Fruit fly (Drosophila melanogaster) whole organism, embryonic: Measurements from ENCODE around the gene Tg.

Source experiments
- B-H1 ChIP-seq: fragments of 200-800 bp; sonication (Bioruptor generic); IDR thresholded peaks from 3 replicates; pipeline ENCODE4 v1.3.6; 2022; ENCODE audit warnings: missing biosample characterization, missing genetic modification characterization
- BtbVII ChIP-seq: fragments of 200-800 bp; sonication (Bioruptor generic); optimal IDR thresholded peaks from 3 replicates; lab custom pipeline; 2017; ENCODE audit warnings: missing biosample characterization, mild to moderate bottlenecking, missing genetic modification characterization
- CG10366 ChIP-seq: fragments of 200-800 bp; sonication (Bioruptor generic); IDR thresholded peaks from 2 replicates; pipeline ENCODE4 v1.3.6; 2022; ENCODE audit warnings: missing biosample characterization, missing genetic modification characterization
- CG11456 ChIP-seq: fragments of 200-800 bp; sonication (Bioruptor generic); IDR thresholded peaks from 3 replicates; pipeline ENCODE4 v1.3.6; 2022; ENCODE audit warnings: missing biosample characterization, missing genetic modification characterization
- CG12155 ChIP-seq: fragments of 200-800 bp; sonication (Bioruptor generic); optimal IDR thresholded peaks from 3 replicates; lab custom pipeline; 2016; ENCODE audit warnings: missing biosample characterization, missing genetic modification characterization
- CG13296 ChIP-seq: fragments of 200-800 bp; sonication (Bioruptor generic); optimal IDR thresholded peaks from 3 replicates; lab custom pipeline; 2018; ENCODE audit warnings: missing biosample characterization, mild to moderate bottlenecking, missing genetic modification characterization
- CG1602 ChIP-seq: fragments of 200-800 bp; sonication (Bioruptor generic); optimal IDR thresholded peaks from 3 replicates; lab custom pipeline; 2016; ENCODE audit warnings: missing biosample characterization, missing genetic modification characterization
- CG17385 ChIP-seq: fragments of 200-800 bp; sonication (Bioruptor generic); optimal IDR thresholded peaks from 3 replicates; lab custom pipeline; 2018; ENCODE audit warnings: missing biosample characterization, mild to moderate bottlenecking, missing genetic modification characterization
- CG17612 ChIP-seq: fragments of 200-800 bp; sonication (Bioruptor generic); IDR thresholded peaks from 2 replicates; pipeline ENCODE4 v1.3.6; 2022; ENCODE audit warnings: missing biosample characterization, missing genetic modification characterization
- CG2712 ChIP-seq: fragments of 200-800 bp; optimal IDR thresholded peaks from 3 replicates; lab custom pipeline; 2019; ENCODE audit warnings: missing biosample characterization, mild to moderate bottlenecking, missing genetic modification characterization, moderate library complexity
- CG31224 ChIP-seq: fragments of 200-800 bp; sonication (Bioruptor generic); IDR thresholded peaks from 2 replicates; pipeline ENCODE4 v1.3.6; 2022; ENCODE audit warnings: missing biosample characterization, missing genetic modification characterization
- CG33213 ChIP-seq: fragments of 200-800 bp; sonication (Bioruptor generic); optimal IDR thresholded peaks from 3 replicates; lab custom pipeline; 2016; ENCODE audit warnings: missing biosample characterization, missing genetic modification characterization
- CG3995 ChIP-seq: fragments of 200-800 bp; sonication (Bioruptor generic); optimal IDR thresholded peaks from 3 replicates; lab custom pipeline; 2016; ENCODE audit warnings: missing biosample characterization, missing genetic modification characterization
- CG6272 ChIP-seq: fragments of 200-800 bp; sonication (Bioruptor generic); IDR thresholded peaks from 2 replicates; pipeline ENCODE4 v1.3.6; 2022; ENCODE audit warnings: missing biosample characterization, missing genetic modification characterization
- CG6689 ChIP-seq: fragments of 200-800 bp; sonication (Bioruptor generic); IDR thresholded peaks from 2 replicates; pipeline ENCODE4 v1.3.6; 2022; ENCODE audit warnings: missing biosample characterization, missing genetic modification characterization
- CG6813 ChIP-seq: fragments of 200-800 bp; sonication (Bioruptor generic); optimal IDR thresholded peaks from 2 replicates; lab custom pipeline; 2017; ENCODE audit warnings: missing biosample characterization, missing genetic modification characterization, mild to moderate bottlenecking, moderate library complexity, missing genetic modification reagents
- CG7745 ChIP-seq: fragments of 200-800 bp; sonication (Bioruptor generic); optimal IDR thresholded peaks from 2 replicates; lab custom pipeline; 2018; ENCODE audit warnings: missing biosample characterization, mild to moderate bottlenecking, missing genetic modification characterization, moderate library complexity
- CG8924 ChIP-seq: fragments of 200-800 bp; optimal IDR thresholded peaks from 3 replicates; lab custom pipeline; 2019; ENCODE audit warnings: missing biosample characterization, mild to moderate bottlenecking, missing genetic modification characterization, moderate library complexity
- GATAe ChIP-seq: fragments of 200-800 bp; sonication (Bioruptor generic); conservative IDR thresholded peaks from 2 replicates; pipeline ENCODE4 v1.3.6; 2022; ENCODE audit warnings: missing biosample characterization, missing genetic modification characterization
- HLH4C ChIP-seq: fragments of 200-800 bp; sonication (Bioruptor generic); IDR thresholded peaks from 3 replicates; pipeline ENCODE4 v1.3.6; 2022; ENCODE audit warnings: missing biosample characterization, missing genetic modification characterization; ENCODE audit not compliant: partially characterized antibody
- Nf-YA ChIP-seq: fragments of 200-800 bp; sonication (Bioruptor generic); IDR thresholded peaks from 2 replicates; pipeline ENCODE4 v1.3.6; 2022; ENCODE audit warnings: missing biosample characterization, missing genetic modification characterization
- Opbp ChIP-seq: fragments of 200-800 bp; sonication (Bioruptor generic); IDR thresholded peaks from 3 replicates; pipeline ENCODE4 v1.3.6; 2022; ENCODE audit warnings: missing biosample characterization, missing genetic modification characterization; ENCODE audit not compliant: partially characterized antibody
- Sin3A ChIP-seq: fragments of >200 bp; optimal IDR thresholded peaks from 2 replicates; lab custom pipeline; 2018
- Taf1 ChIP-seq: fragments of 200-800 bp; sonication (Bioruptor generic); IDR thresholded peaks from 2 replicates; pipeline ENCODE4 v1.3.6; 2022; ENCODE audit warnings: missing biosample characterization, missing genetic modification characterization
- Vsx1 ChIP-seq: fragments of 200-800 bp; sonication (Bioruptor generic); optimal IDR thresholded peaks from 2 replicates; lab custom pipeline; 2017; ENCODE audit warnings: missing biosample characterization, mild to moderate bottlenecking, missing genetic modification characterization, missing genetic modification reagents
- Xbp1 ChIP-seq: fragments of 200-800 bp; sonication (Bioruptor generic); optimal IDR thresholded peaks from 3 replicates; lab custom pipeline; 2016; ENCODE audit warnings: missing biosample characterization, mild to moderate bottlenecking, missing genetic modification characterization
- Xrp1 ChIP-seq: fragments of 200-800 bp; sonication (Bioruptor generic); IDR thresholded peaks from 2 replicates; pipeline ENCODE4 v1.3.6; 2022; ENCODE audit warnings: missing biosample characterization, missing genetic modification characterization
- aop ChIP-seq: fragments of 200-800 bp; sonication (Bioruptor generic); IDR thresholded peaks from 2 replicates; pipeline ENCODE4 v1.3.6; 2022; ENCODE audit warnings: missing biosample characterization, missing genetic modification characterization
- ase ChIP-seq: fragments of 200-800 bp; sonication (Bioruptor generic); IDR thresholded peaks from 3 replicates; pipeline ENCODE4 v1.3.6; 2022; ENCODE audit warnings: missing biosample characterization, missing genetic modification characterization
- chm ChIP-seq: fragments of 200-800 bp; sonication (Bioruptor generic); IDR thresholded peaks from 2 replicates; pipeline ENCODE4 v1.3.6; 2022; ENCODE audit warnings: missing biosample characterization, missing genetic modification characterization
- dysf ChIP-seq: fragments of 200-800 bp; sonication (Bioruptor generic); IDR thresholded peaks from 3 replicates; pipeline ENCODE4 v1.3.6; 2022; ENCODE audit warnings: missing biosample characterization, missing genetic modification characterization
- en ChIP-seq: fragments of 200-800 bp; sonication (Bioruptor generic); optimal IDR thresholded peaks from 2 replicates; lab custom pipeline; 2016; ENCODE audit warnings: missing biosample characterization, missing genetic modification characterization
- eyg ChIP-seq: fragments of 200-800 bp; sonication (Bioruptor generic); optimal IDR thresholded peaks from 3 replicates; lab custom pipeline; 2016; ENCODE audit warnings: missing biosample characterization, missing genetic modification characterization
- fru ChIP-seq: fragments of >200 bp; optimal IDR thresholded peaks from 2 replicates; lab custom pipeline; 2017
- gcm2 ChIP-seq: fragments of 200-800 bp; sonication (Bioruptor generic); optimal IDR thresholded peaks from 2 replicates; lab custom pipeline; 2016; ENCODE audit warnings: missing biosample characterization, missing genetic modification characterization
- knrl ChIP-seq: fragments of 200-800 bp; sonication (Bioruptor generic); IDR thresholded peaks from 3 replicates; pipeline ENCODE4 v1.3.6; 2022; ENCODE audit warnings: missing biosample characterization, missing genetic modification characterization; ENCODE audit not compliant: partially characterized antibody
- lilli ChIP-seq: fragments of 200-800 bp; sonication (Bioruptor generic); optimal IDR thresholded peaks from 3 replicates; lab custom pipeline; 2016; ENCODE audit warnings: missing biosample characterization, missing genetic modification characterization
- lola ChIP-seq, 3 experiments: fragments of >200 bp in 2 of 3; fragments of 200-800 bp in 1 of 3; sonication (Bioruptor generic) in 1 of 3; optimal IDR thresholded peaks; 2 replicates each; lab custom pipeline; 2017 to 2019; ENCODE audit warnings: missing biosample characterization in 3 of 3, missing genetic modification characterization in 3 of 3, mild to moderate bottlenecking in 1 of 3, moderate library complexity in 1 of 3
- lov ChIP-seq, 2 experiments: fragments of 200-800 bp in 1 of 2; fragments of >200 bp in 1 of 2; sonication (Bioruptor generic) in 1 of 2; IDR thresholded peaks in 1 of 2; optimal IDR thresholded peaks in 1 of 2; 2 replicates in 1 of 2; 3 replicates in 1 of 2; pipeline versions ENCODE4 v1.3.6 to Lab custom; 2017 to 2022; ENCODE audit warnings: missing biosample characterization in 1 of 2, missing genetic modification characterization in 1 of 2
- mld ChIP-seq: fragments of 200-800 bp; sonication (Bioruptor generic); IDR thresholded peaks from 3 replicates; pipeline ENCODE4 v1.3.6; 2022; ENCODE audit warnings: missing biosample characterization, missing genetic modification characterization; ENCODE audit not compliant: partially characterized antibody
- nerfin-1 ChIP-seq: fragments of 200-800 bp; sonication (Bioruptor generic); optimal IDR thresholded peaks from 3 replicates; lab custom pipeline; 2019; ENCODE audit warnings: missing biosample characterization, mild to moderate bottlenecking, missing genetic modification characterization, moderate library complexity
- oc ChIP-seq: fragments of 200-800 bp; sonication (Bioruptor generic); optimal IDR thresholded peaks from 2 replicates; lab custom pipeline; 2018; ENCODE audit warnings: missing biosample characterization, mild to moderate bottlenecking, missing genetic modification characterization, moderate library complexity
- pho ChIP-seq: fragments of 200-800 bp; sonication (Bioruptor generic); optimal IDR thresholded peaks from 2 replicates; lab custom pipeline; 2016; ENCODE audit warnings: missing biosample characterization, missing genetic modification characterization
- pita ChIP-seq: fragments of 200-800 bp; sonication (Bioruptor generic); optimal IDR thresholded peaks from 2 replicates; lab custom pipeline; 2017; ENCODE audit warnings: missing biosample characterization, mild to moderate bottlenecking, missing genetic modification characterization
- sens-2 ChIP-seq: fragments of 200-800 bp; sonication (Bioruptor generic); IDR thresholded peaks from 2 replicates; pipeline ENCODE4 v1.3.6; 2022; ENCODE audit warnings: missing biosample characterization, missing genetic modification characterization
- sr ChIP-seq: fragments of 200-800 bp; sonication (Bioruptor generic); IDR thresholded peaks from 3 replicates; pipeline ENCODE4 v1.3.6; 2022; ENCODE audit warnings: missing biosample characterization, missing genetic modification characterization
- twi ChIP-seq: fragments of 200-800 bp; optimal IDR thresholded peaks from 2 replicates; lab custom pipeline; 2019; ENCODE audit warnings: missing biosample characterization, mild to moderate bottlenecking, missing genetic modification characterization, moderate library complexity
- wek ChIP-seq: fragments of 200-800 bp; sonication (Bioruptor generic); optimal IDR thresholded peaks from 3 replicates; lab custom pipeline; 2018; ENCODE audit warnings: missing biosample characterization, mild to moderate bottlenecking, missing genetic modification characterization, moderate library complexity
- yki ChIP-seq: fragments of >200 bp; optimal IDR thresholded peaks from 3 replicates; lab custom pipeline; 2018
- zfh1 ChIP-seq: fragments of 200-800 bp; sonication (Bioruptor generic); IDR thresholded peaks from 3 replicates; pipeline ENCODE4 v1.3.6; 2022; ENCODE audit warnings: missing biosample characterization, missing genetic modification characterization

Gene Tg

DNA sequence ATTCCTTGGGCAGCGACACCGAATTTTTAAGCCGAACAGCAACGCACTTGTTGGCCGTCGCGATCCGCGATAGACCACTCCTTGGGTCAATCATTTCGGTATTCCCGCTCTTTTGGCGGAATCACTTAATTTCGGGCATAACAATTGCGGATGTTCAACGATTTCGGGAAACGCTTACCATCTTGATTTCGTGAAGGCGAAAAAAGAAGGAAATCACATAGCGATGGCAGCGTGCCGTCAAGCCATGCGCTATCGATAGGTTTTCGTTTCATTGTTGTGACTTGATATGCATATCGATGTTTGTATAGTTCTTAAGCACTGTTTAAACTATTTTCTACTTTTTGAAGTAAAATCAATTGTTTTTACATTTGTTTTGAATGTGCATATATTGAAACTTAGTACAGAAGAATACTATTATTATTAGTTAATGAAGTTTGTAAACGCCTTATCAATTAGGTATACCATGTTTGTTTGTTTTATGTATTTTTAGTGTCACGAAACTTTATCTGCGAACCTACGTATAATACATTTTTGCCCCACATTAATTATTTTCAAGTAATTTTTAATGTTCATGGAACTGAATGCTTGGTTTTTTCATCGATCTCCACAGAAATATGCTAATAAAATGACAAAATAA is 31.6 kb downstream of the Tg start, which contains the start of gene RpL36A (continued):
- TF ChIP-seq CG12155, result no peak
- TF ChIP-seq yki (lab: Kevin White, UChicago), result no peak
- peak; percentile 4 for TF ChIP-seq twi (tag; lab: Kevin White, UChicago)
- no peak for TF ChIP-seq aop (GFP tag; lab: Robert Waterston, UW)
- TF ChIP-seq lilli (GFP tag; lab: Kevin White, UChicago), result peak; percentile 56
- TF ChIP-seq pho, result peak; percentile 54
- 0 out of 2 replicates have a peak, but pooled peaks have one; percentile 13 for TF ChIP-seq GATAe (GFP tag; lab: Robert Waterston, UW)
- peak; percentile 47 for TF ChIP-seq gcm2 (GFP tag; lab: Kevin White, UChicago)
- TF ChIP-seq CG33213 (GFP tag; lab: Kevin White, UChicago), result no peak
- TF ChIP-seq Xbp1 (GFP tag; lab: Kevin White, UChicago), result peak; percentile 55
- peak; percentile 94 for TF ChIP-seq knrl (GFP tag; lab: Robert Waterston, UW)
- no peak for TF ChIP-seq oc
- peak; percentile 81 for TF ChIP-seq chm (GFP tag; lab: Robert Waterston, UW)
- peak; percentile 90 for TF ChIP-seq CG3995 (GFP tag; lab: Kevin White, UChicago)
- peak; percentile 6; the same call in 1 of the 2 replicates for TF ChIP-seq CG6689
- 0 out of 3 replicates have a peak, but pooled peaks have one; percentile 33 for TF ChIP-seq ase (GFP tag; lab: Robert Waterston, UW)
- TF ChIP-seq Xrp1, result peak; percentile 12; the same call in 1 of the 2 replicates
- TF ChIP-seq Vsx1 (GFP tag; lab: Kevin White, UChicago), result no peak
- TF ChIP-seq lov (optimal IDR thresholded peaks at IDR 0.05; lab: Kevin White, UChicago), result no peak
- peak; percentile 76; the same call in 2 of the 3 replicates for TF ChIP-seq lov (GFP tag; IDR thresholded peaks at IDR 0.05; lab: Robert Waterston, UW)
- peak; percentile 54 for TF ChIP-seq HLH4C (GFP tag; lab: Robert Waterston, UW)
- TF ChIP-seq en (GFP tag; lab: Kevin White, UChicago), result peak; percentile 0
- peak; percentile 52 for TF ChIP-seq CG8924 (tag; lab: Kevin White, UChicago)
- TF ChIP-seq CG6813 (GFP tag; lab: Kevin White, UChicago), result peak; percentile 52
- peak; percentile 30; the same call in 1 of the 3 replicates for TF ChIP-seq sr
- peak; percentile 27; the same call in 1 of the 3 replicates for TF ChIP-seq B-H1
- no peak for TF ChIP-seq fru (lab: Kevin White, UChicago)
- TF ChIP-seq CG7745 (tag; lab: Kevin White, UChicago), result peak; percentile 34
- TF ChIP-seq CG17612 (GFP tag; lab: Robert Waterston, UW), result no peak
- TF ChIP-seq dysf (GFP tag; lab: Robert Waterston, UW), result peak; percentile 64; the same call in 2 of the 3 replicates
- peak; percentile 3 for TF ChIP-seq Sin3A (lab: Kevin White, UChicago)
- peak; percentile 49 for TF ChIP-seq eyg
- TF ChIP-seq sens-2, result peak; percentile 42
- no peak for TF ChIP-seq lola (GFP tag; optimal IDR thresholded peaks at IDR 0.05; lab: Kevin White, UChicago)
- TF ChIP-seq nerfin-1 (tag; lab: Kevin White, UChicago), result peak; percentile 28
- no peak for TF ChIP-seq Taf1 (GFP tag; lab: Robert Waterston, UW)
- TF ChIP-seq CG2712 (tag; lab: Kevin White, UChicago), result peak; percentile 57
- TF ChIP-seq wek (GFP tag; lab: Kevin White, UChicago), result peak; percentile 82
- 0 out of 2 replicates have a peak, but pooled peaks have one; percentile 18 for TF ChIP-seq Nf-YA
- peak; percentile 45 for TF ChIP-seq BtbVII
- TF ChIP-seq mld, result peak; percentile 83; the same call in 2 of the 3 replicates
- TF ChIP-seq CG10366 (GFP tag; lab: Robert Waterston, UW), result peak; percentile 60
- peak; percentile 20; the same call in 1 of the 2 replicates for TF ChIP-seq CG31224 (GFP tag; lab: Robert Waterston, UW)
- peak; percentile 15; the same call in 1 of the 2 replicates for TF ChIP-seq CG6272
- peak; percentile 75 for TF ChIP-seq CG13296 (GFP tag; lab: Kevin White, UChicago)
- TF ChIP-seq CG1602 (GFP tag; lab: Kevin White, UChicago), result peak; percentile 29
- TF ChIP-seq CG11456 (GFP tag; lab: Robert Waterston, UW), result peak; percentile 87
- TF ChIP-seq zfh1, result peak; percentile 73
- TF ChIP-seq CG17385, result no peak
- TF ChIP-seq pita (GFP tag; lab: Kevin White, UChicago), result no peak
- peak; percentile 94 for TF ChIP-seq Opbp
